Fruit fly (Drosophila melanogaster) Kc167 (cell line): ENCODE results near the gene CG15764.

Experiments
- h ChIP-seq: fragments of >200 bp; optimal IDR thresholded peaks from 3 replicates; lab custom pipeline; 2018; ENCODE audit warnings: missing external identifiers
- insv ChIP-seq: fragments of >200 bp; optimal IDR thresholded peaks from 3 replicates; lab custom pipeline; 2018; ENCODE audit warnings: missing external identifiers

DNA sequence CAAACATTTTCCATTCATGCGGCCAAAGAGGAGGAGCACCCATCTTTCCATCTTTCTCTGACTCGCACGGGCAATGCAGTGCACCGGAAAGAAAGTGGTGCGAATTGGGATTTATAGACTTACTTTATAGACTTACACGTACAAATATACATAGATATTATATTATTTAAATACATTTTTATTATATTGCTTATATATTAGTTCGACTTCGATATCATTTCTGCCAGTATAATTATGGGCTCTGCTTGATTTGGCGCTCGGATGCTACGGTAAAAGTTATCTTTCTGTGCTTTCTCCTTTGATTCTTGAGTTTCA is 36.1 kb downstream of the CG15764 start:
- TF ChIP-seq insv (no peak), h (lab: Kevin White, UChicago) (no peak)
